Fruit fly (Drosophila melanogaster): ENCODE data around the gene CG4907.

The CG4907 gene

DNA sequence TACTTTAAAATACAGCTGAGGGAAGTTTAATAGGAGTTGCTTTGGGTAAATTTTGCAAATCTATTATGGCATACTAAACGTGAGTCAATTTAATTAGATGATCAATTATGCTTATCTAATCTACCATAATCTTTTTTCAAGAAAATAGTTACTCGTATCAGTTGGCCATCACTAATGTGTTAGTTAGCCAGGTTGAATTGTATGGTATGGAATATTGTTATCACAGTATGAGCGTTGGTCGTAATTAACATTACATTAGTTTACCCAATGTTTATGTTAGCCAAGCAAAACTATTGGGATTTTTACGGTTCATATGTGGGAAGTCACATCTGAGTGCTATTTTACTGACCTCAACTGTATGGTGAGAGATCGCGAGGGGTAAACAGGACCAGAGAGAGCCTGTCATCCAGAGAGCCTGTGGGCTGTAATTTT is 37.0 kb downstream of the CG4907 start (continued):
- TF ChIP-seq CG1792 (GFP tag; optimal IDR thresholded peaks at IDR 0.05) (no peak), yki (optimal IDR thresholded peaks at IDR 0.05) (peak; percentile 87), Atf-2 (GFP tag; optimal IDR thresholded peaks at IDR 0.05) (peak; percentile 77), pros (GFP tag; optimal IDR thresholded peaks at IDR 0.05) (no peak), otp (GFP tag; IDR thresholded peaks at IDR 0.05) (0 out of 3 replicates have a peak, but pooled peaks have one; percentile 32), Doc2 (GFP tag; IDR thresholded peaks at IDR 0.05) (no peak), mam (GFP tag; optimal IDR thresholded peaks at IDR 0.05) (peak; percentile 51), Side (GFP tag; optimal IDR thresholded peaks at IDR 0.05) (peak; percentile 79), CG14441 (GFP tag; IDR thresholded peaks at IDR 0.05) (peak; percentile 41; the same call in 1 of the 2 replicates), so (GFP tag; IDR thresholded peaks at IDR 0.05) (no peak), chinmo (GFP tag; IDR thresholded peaks at IDR 0.05; ENCODE audit: partially characterized antibody) (no peak), CG15479 (GFP tag; optimal IDR thresholded peaks at IDR 0.05) (peak; percentile 65), MTF-1 (GFP tag; optimal IDR thresholded peaks at IDR 0.05; ENCODE audit: borderline replicate concordance) (no peak), CG1602 (GFP tag; optimal IDR thresholded peaks at IDR 0.05) (peak; percentile 74), Lhr (GFP tag; optimal IDR thresholded peaks at IDR 0.05) (no peak), Elba2 (GFP tag; optimal IDR thresholded peaks at IDR 0.05) (peak; percentile 80), ssp (GFP tag; IDR thresholded peaks at IDR 0.05) (0 out of 2 replicates have a peak, but pooled peaks have one; percentile 16), Fer2 (tag; optimal IDR thresholded peaks at IDR 0.05) (no peak), odd (GFP tag; optimal IDR thresholded peaks at IDR 0.05) (peak; percentile 55), Dref (GFP tag; IDR thresholded peaks at IDR 0.05) (no peak), D19A (tag; optimal IDR thresholded peaks at IDR 0.05) (peak; percentile 74), B-H2 (GFP tag; optimal IDR thresholded peaks at IDR 0.05) (no peak), CG4854 (GFP tag; optimal IDR thresholded peaks at IDR 0.05) (peak; percentile 13), abd-A (tag; optimal IDR thresholded peaks at IDR 0.05) (no peak), CG12299 (tag; optimal IDR thresholded peaks at IDR 0.05) (no peak), corto (GFP tag; optimal IDR thresholded peaks at IDR 0.05) (peak; percentile 28), CG1233 (GFP tag; optimal IDR thresholded peaks at IDR 0.05) (peak; percentile 73), CG12942 (GFP tag; optimal IDR thresholded peaks at IDR 0.05) (peak; percentile 54), lilli (GFP tag; optimal IDR thresholded peaks at IDR 0.05) (peak; percentile 73), CG32767 (GFP tag; IDR thresholded peaks at IDR 0.05) (0 out of 2 replicates have a peak, but pooled peaks have one; percentile 19), Doc3 (GFP tag; IDR thresholded peaks at IDR 0.05; ENCODE audit: partially characterized antibody) (no peak), CG11504 (tag; optimal IDR thresholded peaks at IDR 0.05) (no peak), CG31224 (GFP tag; IDR thresholded peaks at IDR 0.05) (no peak), CG33213 (GFP tag; optimal IDR thresholded peaks at IDR 0.05) (peak; percentile 50), Nf-YC (tag; optimal IDR thresholded peaks at IDR 0.05) (no peak), wek (GFP tag; optimal IDR thresholded peaks at IDR 0.05) (no peak), CG11560 (tag; IDR thresholded peaks at IDR 0.05) (0 out of 3 replicates have a peak, but pooled peaks have one; percentile 18), exex (tag; optimal IDR thresholded peaks at IDR 0.05) (peak; percentile 94), CG4328 (GFP tag; optimal IDR thresholded peaks at IDR 0.05) (no peak), fru (optimal IDR thresholded peaks at IDR 0.05) (no peak), maf-S (GFP tag; optimal IDR thresholded peaks at IDR 0.05) (peak; percentile 54), CG11695 (GFP tag; IDR thresholded peaks at IDR 0.05) (peak; percentile 62; the same call in 2 of the 3 replicates), dati (GFP tag; IDR thresholded peaks at IDR 0.05) (no peak), CG8359 (GFP tag; optimal IDR thresholded peaks at IDR 0.05; ENCODE audit: borderline replicate concordance) (peak; percentile 68), NfI (GFP tag; optimal IDR thresholded peaks at IDR 0.05) (peak; percentile 32), Mrtf (GFP tag; IDR thresholded peaks at IDR 0.05) (no peak), CG13775 (GFP tag; optimal IDR thresholded peaks at IDR 0.05) (peak; percentile 88)

All from whole organism, embryonic.